Fruit fly (Drosophila melanogaster) whole organism, wandering third instar larva: ENCODE data around the gene CG34282.

Experiments
- Abd-B ChIP-seq: fragments of >200 bp; optimal IDR thresholded peaks from 2 replicates; lab custom pipeline; 2017; ENCODE audit warnings: missing biosample characterization, missing genetic modification characterization
- CG9705 ChIP-seq: fragments of 200-800 bp; sonication (Bioruptor generic); optimal IDR thresholded peaks from 2 replicates; lab custom pipeline; 2018; ENCODE audit warnings: missing biosample characterization, mild to moderate bottlenecking, missing genetic modification characterization
- Dfd ChIP-seq: fragments of >200 bp; optimal IDR thresholded peaks from 2 replicates; lab custom pipeline; 2017; ENCODE audit warnings: missing biosample characterization, missing genetic modification characterization
- Dif ChIP-seq: fragments of 200-275, 200-300 bp; sonication (Bioruptor generic); optimal IDR thresholded peaks from 2 replicates; lab custom pipeline; 2018; ENCODE audit warnings: missing biosample characterization, missing genetic modification characterization; ENCODE audit not compliant: partially characterized antibody
- GATAd ChIP-seq: sonication (Bioruptor generic); optimal IDR thresholded peaks from 2 replicates; lab custom pipeline; 2016; ENCODE audit warnings: missing biosample characterization, missing genetic modification characterization
- HLH106 ChIP-seq: fragments of 200-800 bp; optimal IDR thresholded peaks from 3 replicates; lab custom pipeline; 2019; ENCODE audit warnings: missing biosample characterization, mild to moderate bottlenecking, missing genetic modification characterization, moderate library complexity
- Jra ChIP-seq: sonication (Bioruptor generic); optimal IDR thresholded peaks from 2 replicates; lab custom pipeline; 2016; ENCODE audit warnings: missing biosample characterization, missing genetic modification characterization
- Myc ChIP-seq: fragments of >200 bp; optimal IDR thresholded peaks from 2 replicates; lab custom pipeline; 2017
- N ChIP-seq: fragments of >200 bp; optimal IDR thresholded peaks from 2 replicates; lab custom pipeline; 2018; ENCODE audit warnings: missing biosample characterization, missing external identifiers, missing genetic modification characterization
- OdsH ChIP-seq: fragments of 200-800 bp; sonication (Bioruptor generic); optimal IDR thresholded peaks from 2 replicates; lab custom pipeline; 2016; ENCODE audit warnings: missing biosample characterization, mild to moderate bottlenecking, missing genetic modification characterization
- Rel ChIP-seq, 2 experiments: fragments of 200-800 bp; sonication (Bioruptor generic) in 1 of 2; optimal IDR thresholded peaks; 2 replicates in 1 of 2; 3 replicates in 1 of 2; lab custom pipeline; 2016 to 2019; ENCODE audit warnings: mild to moderate bottlenecking in 2 of 2, missing biosample characterization in 2 of 2, missing genetic modification characterization in 2 of 2, moderate library complexity in 1 of 2
- Sp1 ChIP-seq: fragments of 200-800 bp; sonication (Bioruptor generic); optimal IDR thresholded peaks from 3 replicates; lab custom pipeline; 2019; ENCODE audit warnings: missing biosample characterization, mild to moderate bottlenecking, missing genetic modification characterization, moderate library complexity
- Vsx2 ChIP-seq: fragments of 200-300, 225-300 bp; sonication (Bioruptor generic); optimal IDR thresholded peaks from 2 replicates; lab custom pipeline; 2018; ENCODE audit warnings: missing biosample characterization, missing genetic modification characterization; ENCODE audit not compliant: partially characterized antibody
- br ChIP-seq: fragments of 200-800 bp; sonication (Bioruptor generic); optimal IDR thresholded peaks from 2 replicates; lab custom pipeline; 2016; ENCODE audit warnings: missing biosample characterization, missing genetic modification characterization
- dmrt93B ChIP-seq: fragments of 200-800 bp; sonication (Bioruptor generic); optimal IDR thresholded peaks from 2 replicates; lab custom pipeline; 2018; ENCODE audit warnings: missing biosample characterization, mild to moderate bottlenecking, missing genetic modification characterization
- dsf ChIP-seq: sonication (Bioruptor generic); optimal IDR thresholded peaks from 2 replicates; lab custom pipeline; 2016; ENCODE audit warnings: missing biosample characterization, missing genetic modification characterization, borderline replicate concordance
- ey ChIP-seq: fragments of 200-800 bp; sonication (Bioruptor generic); optimal IDR thresholded peaks from 2 replicates; lab custom pipeline; 2016; ENCODE audit warnings: missing biosample characterization, missing genetic modification characterization
- foxo ChIP-seq, 2 experiments: fragments of 200-800 bp; sonication (Bioruptor generic); optimal IDR thresholded peaks; 2 replicates in 1 of 2; 3 replicates in 1 of 2; lab custom pipeline; 2016 to 2017; ENCODE audit warnings: missing biosample characterization in 2 of 2, missing genetic modification characterization in 2 of 2
- fru ChIP-seq: fragments of 200-800 bp; sonication (Bioruptor generic); optimal IDR thresholded peaks from 3 replicates; lab custom pipeline; 2016; ENCODE audit warnings: missing biosample characterization, mild to moderate bottlenecking, missing genetic modification characterization
- h ChIP-seq: fragments of 200-800 bp; sonication (Bioruptor generic); optimal IDR thresholded peaks from 3 replicates; lab custom pipeline; 2016; ENCODE audit warnings: missing biosample characterization, mild to moderate bottlenecking, missing genetic modification characterization
- jim ChIP-seq: fragments of 175-275, 200-325 bp; sonication (Bioruptor generic); optimal IDR thresholded peaks from 2 replicates; lab custom pipeline; 2016; ENCODE audit warnings: missing biosample characterization, mild to moderate bottlenecking, missing genetic modification characterization
- lola ChIP-seq: fragments of >200 bp; optimal IDR thresholded peaks from 2 replicates; lab custom pipeline; 2017; ENCODE audit warnings: missing biosample characterization, missing genetic modification characterization
- psq ChIP-seq: fragments of 200-800 bp; sonication (Bioruptor generic); optimal IDR thresholded peaks from 3 replicates; lab custom pipeline; 2017; ENCODE audit warnings: missing biosample characterization, mild to moderate bottlenecking, missing genetic modification characterization, moderate library complexity
- rgr ChIP-seq: fragments of 200-800 bp; sonication (Bioruptor generic); optimal IDR thresholded peaks from 3 replicates; lab custom pipeline; 2016; ENCODE audit warnings: missing biosample characterization, mild to moderate bottlenecking, missing genetic modification characterization
- sv ChIP-seq: fragments of 200-800 bp; sonication (Bioruptor generic); optimal IDR thresholded peaks from 3 replicates; lab custom pipeline; 2016; ENCODE audit warnings: missing biosample characterization, missing genetic modification characterization
- usp ChIP-seq: fragments of >200 bp; optimal IDR thresholded peaks from 2 replicates; lab custom pipeline; 2017; ENCODE audit warnings: missing biosample characterization, missing genetic modification characterization
- woc ChIP-seq: sonication (Bioruptor generic); optimal IDR thresholded peaks from 2 replicates; lab custom pipeline; 2016; ENCODE audit warnings: missing biosample characterization, mild to moderate bottlenecking, missing genetic modification characterization

CG34282 gene

DNA sequence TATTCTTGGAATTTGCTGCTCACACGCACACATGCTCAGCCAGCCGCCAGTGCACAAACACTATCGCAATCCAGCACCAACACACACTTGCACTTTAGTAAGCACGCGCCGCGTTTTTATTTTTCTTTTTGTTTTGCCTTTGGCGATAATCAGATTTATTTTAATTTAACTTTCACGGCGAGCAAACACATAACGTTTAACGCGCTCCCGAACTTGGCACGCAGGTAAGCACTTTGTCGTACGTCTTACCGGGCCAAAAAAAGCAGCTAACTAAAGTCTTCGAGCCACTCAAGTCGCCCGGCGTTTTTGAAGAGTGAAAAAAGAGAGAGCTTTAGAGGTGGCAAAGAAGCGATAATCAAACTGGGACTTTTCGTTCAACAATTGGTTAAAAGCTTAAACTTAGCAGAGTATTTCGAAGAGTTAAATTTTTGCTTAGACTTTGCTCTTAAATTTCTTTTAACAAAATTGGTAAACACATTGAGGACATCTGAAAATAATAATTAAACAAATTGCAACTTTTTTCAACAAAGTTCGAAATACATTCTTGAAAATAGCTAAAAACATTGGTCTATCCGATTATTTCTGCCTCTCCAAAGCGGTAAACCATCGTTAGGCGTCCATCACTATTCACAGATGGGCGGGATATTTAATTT, 48.3 kb downstream of the CG34282 start, which contains the start of gene Mekk1:
Mekk1 (minus strand) TSS at position 325 of the 653 bp plus-strand sequence.
- no peak for TF ChIP-seq Dfd (GFP tag; lab: Kevin White, UChicago)
- TF ChIP-seq rgr (GFP tag; lab: Kevin White, UChicago): peak; percentile 60
- no peak for TF ChIP-seq lola (GFP tag; lab: Kevin White, UChicago)
- TF ChIP-seq psq (GFP tag; lab: Kevin White, UChicago): peak; percentile 43
- TF ChIP-seq dmrt93B (GFP tag; lab: Kevin White, UChicago): peak; percentile 14
- peak; percentile 39 for TF ChIP-seq OdsH (GFP tag; lab: Kevin White, UChicago)
- TF ChIP-seq Sp1 (GFP tag; lab: Kevin White, UChicago): peak; percentile 65
- TF ChIP-seq usp (GFP tag; lab: Kevin White, UChicago): no peak
- peak in 1 of 2 experiments; percentile 71 for TF ChIP-seq foxo (GFP tag; optimal IDR thresholded peaks at IDR 0.05; lab: Kevin White, UChicago)
- TF ChIP-seq br (GFP tag; lab: Kevin White, UChicago): peak; percentile 52
- no peak for TF ChIP-seq Rel (GFP tag; optimal IDR thresholded peaks at IDR 0.05; lab: Kevin White, UChicago)
- TF ChIP-seq Rel (tag; optimal IDR thresholded peaks at IDR 0.05; lab: Kevin White, UChicago): peak; percentile 59
- peak; percentile 90 for TF ChIP-seq woc (GFP tag; lab: Kevin White, UChicago)
- peak; percentile 57 for TF ChIP-seq jim (GFP tag; lab: Kevin White, UChicago)
- peak; percentile 85 for TF ChIP-seq Vsx2 (GFP tag; lab: Kevin White, UChicago)
- TF ChIP-seq fru (GFP tag; lab: Kevin White, UChicago): peak; percentile 62
- TF ChIP-seq N: no peak
- peak; percentile 83 for TF ChIP-seq Myc (lab: Kevin White, UChicago)
- TF ChIP-seq HLH106 (tag; lab: Kevin White, UChicago): peak; percentile 75
- peak; percentile 71 for TF ChIP-seq ey
- TF ChIP-seq h (GFP tag; lab: Kevin White, UChicago): peak; percentile 73
- no peak for TF ChIP-seq Abd-B (GFP tag; lab: Kevin White, UChicago)
- TF ChIP-seq dsf (GFP tag; lab: Kevin White, UChicago): peak; percentile 32
- TF ChIP-seq Jra (GFP tag; lab: Kevin White, UChicago): peak; percentile 61
- TF ChIP-seq Dif (GFP tag; lab: Kevin White, UChicago): peak; percentile 0
- TF ChIP-seq GATAd: peak; percentile 23
- no peak for TF ChIP-seq sv (GFP tag; lab: Kevin White, UChicago)
- peak; percentile 51 for TF ChIP-seq CG9705 (GFP tag; lab: Kevin White, UChicago)
